Worm (Caenorhabditis elegans): ENCODE measurements around the gene msp-55.
A peak's percentile ranks its signal among the peaks of the same experiment; 100 is the strongest.

msp-55 gene

DNA sequence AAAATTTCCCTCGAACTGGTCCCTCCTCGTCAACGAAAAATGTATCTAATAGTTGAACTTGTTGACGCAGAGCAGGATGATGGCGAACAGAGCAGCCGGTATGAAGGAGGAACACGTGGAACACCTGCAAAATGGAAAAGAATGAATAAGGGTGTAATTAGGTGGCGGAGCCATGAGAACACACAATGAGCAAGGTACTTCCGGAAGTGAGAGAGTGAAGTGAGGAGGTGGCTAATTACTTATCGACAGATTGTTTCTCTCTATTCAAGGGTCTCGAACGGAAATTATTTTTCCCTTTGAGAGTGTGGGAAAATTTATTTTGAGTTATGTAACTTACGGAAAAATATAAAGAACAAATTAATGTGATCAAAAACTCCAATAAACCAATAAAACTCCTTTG is 37.6 kb upstream of the msp-55 start:
- no peak for TF ChIP-seq Y53F4B.3 (GFP tag; IDR thresholded peaks at IDR 0.05)
- TF ChIP-seq D2030.7 (GFP tag; IDR thresholded peaks at IDR 0.05): no peak
- no peak for TF ChIP-seq tbx-9 (tag; optimal IDR thresholded peaks at IDR 0.05; ENCODE audit: borderline replicate concordance)

- TF ChIP-seq mcd-1 (GFP tag; IDR thresholded peaks at IDR 0.05): no peak
- no peak for TF ChIP-seq hmg-20 (GFP tag; IDR thresholded peaks at IDR 0.05)
- TF ChIP-seq nhr-179 (tag; optimal IDR thresholded peaks at IDR 0.05): no peak
- no peak for TF ChIP-seq F57C9.4 (tag; optimal IDR thresholded peaks at IDR 0.05)
- TF ChIP-seq sea-2 (GFP tag; IDR thresholded peaks at IDR 0.05): no peak
- TF ChIP-seq pbrm-1 (GFP tag; IDR thresholded peaks at IDR 0.05): no peak
- TF ChIP-seq let-607 (tag; optimal IDR thresholded peaks at IDR 0.05): no peak
- TF ChIP-seq tbx-9 (tag; optimal IDR thresholded peaks at IDR 0.05; ENCODE audit: borderline replicate concordance): no peak
- TF ChIP-seq aptf-3 (GFP tag; IDR thresholded peaks at IDR 0.05): no peak
- TF ChIP-seq tbp1 (GFP tag; optimal IDR thresholded peaks at IDR 0.05): peak; percentile 8
- TF ChIP-seq unc-62 (GFP tag; optimal IDR thresholded peaks at IDR 0.05): no peak
- peak; percentile 10 for TF ChIP-seq F23B12.7 (tag; optimal IDR thresholded peaks at IDR 0.05; ENCODE audit: insufficient read depth)
- TF ChIP-seq akir-1 (GFP tag; optimal IDR thresholded peaks at IDR 0.05): no peak
- peak; percentile 76 for TF ChIP-seq lsl-1 (GFP tag; optimal IDR thresholded peaks at IDR 0.05)
- TF ChIP-seq ceh-27 (GFP tag; optimal IDR thresholded peaks at IDR 0.05): no peak
- no peak for TF ChIP-seq nfya-1 (tag; optimal IDR thresholded peaks at IDR 0.05; ENCODE audit: borderline replicate concordance, insufficient read depth)
- TF ChIP-seq cebp-1 (GFP tag; IDR thresholded peaks at IDR 0.05): no peak
- peak; percentile 8 for TF ChIP-seq cebp-1 (tag; optimal IDR thresholded peaks at IDR 0.05)
- TF ChIP-seq aptf-2 (GFP tag; conservative IDR thresholded peaks at IDR 0.05): no peak
- no peak for TF ChIP-seq ztf-25 (GFP tag; IDR thresholded peaks at IDR 0.05)
- TF ChIP-seq snpc-4 (GFP tag; optimal IDR thresholded peaks at IDR 0.05): peak; percentile 15
- TF ChIP-seq snpc-4 (tag; optimal IDR thresholded peaks at IDR 0.05): peak in 3 of 4 experiments; percentile 7 to 73 (median 71)
- TF ChIP-seq ekl-4 (GFP tag; IDR thresholded peaks at IDR 0.05): no peak
- TF ChIP-seq let-526 (GFP tag; IDR thresholded peaks at IDR 0.05): no peak
- TF ChIP-seq nhr-120 (GFP tag; IDR thresholded peaks at IDR 0.05): no peak
- TF ChIP-seq ceh-91 (GFP tag; IDR thresholded peaks at IDR 0.05): no peak
- no peak for TF ChIP-seq nhr-90 (tag; optimal IDR thresholded peaks at IDR 0.05)
These were observed 35.4 kb upstream of the msp-55 start, which contains the start of the genes snpn-1 and C02B10.4 for ce11 chrIV:5090993-5091793. TSS of gene snpn-1 (minus strand) at chrIV:5091043. TSS of gene C02B10.4 (plus strand) at chrIV:5091586.

- peak; percentile 43; the same call in 1 of the 2 replicates for TF ChIP-seq B0336.3 (GFP tag; IDR thresholded peaks at IDR 0.05)
- TF ChIP-seq Y53G8AR.9 (GFP tag; conservative IDR thresholded peaks at IDR 0.05): 0 out of 2 replicates have a peak, but pooled peaks have one; percentile 13
- TF ChIP-seq attf-6 (GFP tag; IDR thresholded peaks at IDR 0.05): 0 out of 2 replicates have a peak, but pooled peaks have one; percentile 58
- TF ChIP-seq dox-1 (GFP tag; IDR thresholded peaks at IDR 0.05): peak; percentile 54; the same call in 1 of the 2 replicates
- TF ChIP-seq ceh-100 (GFP tag; IDR thresholded peaks at IDR 0.05): peak; percentile 87
- peak; percentile 30 for TF ChIP-seq snpc-4 (GFP tag; optimal IDR thresholded peaks at IDR 0.05)
- peak in 3 of 4 experiments; percentile 14 to 85 (median 81) for TF ChIP-seq snpc-4 (tag; optimal IDR thresholded peaks at IDR 0.05)
- peak; percentile 12 for TF ChIP-seq snpc-1.1 (tag; optimal IDR thresholded peaks at IDR 0.05; ENCODE audit: insufficient read depth)
- TF ChIP-seq nhr-80 (tag; optimal IDR thresholded peaks at IDR 0.05): peak; percentile 61
- peak; percentile 28; the same call in 1 of the 2 replicates for TF ChIP-seq hmg-1.2 (GFP tag; IDR thresholded peaks at IDR 0.05)
- peak; percentile 14 for TF ChIP-seq ZK185.1 (tag; optimal IDR thresholded peaks at IDR 0.05; ENCODE audit: poor library complexity, severe bottlenecking)
- peak; percentile 30 for TF ChIP-seq F33H1.4 (GFP tag; IDR thresholded peaks at IDR 0.05)
- peak; percentile 82 for TF ChIP-seq mcd-1 (GFP tag; IDR thresholded peaks at IDR 0.05)
- TF ChIP-seq lin-54 (GFP tag; optimal IDR thresholded peaks at IDR 0.05): peak; percentile 16
- TF ChIP-seq ztf-18 (tag; optimal IDR thresholded peaks at IDR 0.05): peak; percentile 15
- TF ChIP-seq snpc-3.4 (tag; optimal IDR thresholded peaks at IDR 0.05): peak; percentile 26
- TF ChIP-seq madf-6 (GFP tag; IDR thresholded peaks at IDR 0.05): peak; percentile 61; the same call in 1 of the 2 replicates
These were observed 34.1 kb upstream of the msp-55 start for ce11 chrIV:5089795-5090528.

All from whole organism, young adult.